Fruit fly (Drosophila melanogaster): Measurements from ENCODE around the gene Sry-alpha.

DNA sequence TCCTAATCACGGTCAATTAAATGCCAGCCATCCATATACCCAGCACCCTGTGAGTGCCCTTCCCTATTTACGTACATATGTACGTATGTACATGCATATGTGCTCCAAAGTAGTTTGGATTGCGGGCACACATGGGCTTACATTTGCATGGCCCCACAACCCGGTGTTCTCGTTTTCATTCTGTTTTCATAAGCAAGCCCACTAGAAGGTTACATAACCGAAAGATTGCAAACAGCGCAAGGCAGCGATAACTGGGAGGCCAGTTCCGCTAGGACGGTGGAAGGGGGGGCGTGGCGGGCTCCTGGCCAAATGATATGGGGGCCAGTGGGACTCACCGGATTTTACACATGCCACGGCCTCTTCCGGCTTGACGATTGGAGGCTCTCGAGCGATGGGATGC, 25.0 kb upstream of the Sry-alpha start:
- no peak for TF ChIP-seq OdsH (GFP tag; optimal IDR thresholded peaks at IDR 0.05)
- no peak for TF ChIP-seq dmrt93B (GFP tag; optimal IDR thresholded peaks at IDR 0.05)
- no peak for TF ChIP-seq sage (GFP tag; optimal IDR thresholded peaks at IDR 0.05)
- TF ChIP-seq Dif (GFP tag; optimal IDR thresholded peaks at IDR 0.05; ENCODE audit: partially characterized antibody), result no peak
- TF ChIP-seq br (GFP tag; optimal IDR thresholded peaks at IDR 0.05), result no peak

Data from whole organism, wandering third instar larva.